Fruit fly (Drosophila melanogaster) whole organism, prepupa: ENCODE results near the gene Clic.

Experiments used
- CG10631 ChIP-seq: fragments of 200-800 bp; sonication (Bioruptor generic); optimal IDR thresholded peaks from 2 replicates; lab custom pipeline; 2016; ENCODE audit warnings: missing biosample characterization, missing genetic modification characterization
- CG11762 ChIP-seq: fragments of 200-800 bp; sonication (Bioruptor generic); optimal IDR thresholded peaks from 3 replicates; lab custom pipeline; 2016; ENCODE audit warnings: missing biosample characterization, missing genetic modification characterization; ENCODE audit not compliant: insufficient read depth
- CG11902 ChIP-seq: fragments of 200-800 bp; sonication (Bioruptor generic); optimal IDR thresholded peaks from 3 replicates; lab custom pipeline; 2016; ENCODE audit warnings: missing biosample characterization, missing genetic modification characterization
- CG15336 ChIP-seq: fragments of 200-800 bp; sonication (Bioruptor generic); IDR thresholded peaks from 2 replicates; pipeline ENCODE4 v1.3.6; 2022; ENCODE audit warnings: missing biosample characterization, missing genetic modification characterization
- CG1621 ChIP-seq: fragments of 200-800 bp; sonication (Bioruptor generic); optimal IDR thresholded peaks from 3 replicates; lab custom pipeline; 2018; ENCODE audit warnings: missing biosample characterization, mild to moderate bottlenecking, missing genetic modification characterization
- CG3032 ChIP-seq: fragments of 200-800 bp; optimal IDR thresholded peaks from 2 replicates; lab custom pipeline; 2019; ENCODE audit warnings: missing biosample characterization, mild to moderate bottlenecking, missing genetic modification characterization, moderate library complexity
- CG32006 ChIP-seq: fragments of 200-800 bp; sonication (Bioruptor generic); optimal IDR thresholded peaks from 3 replicates; lab custom pipeline; 2017; ENCODE audit warnings: missing biosample characterization, mild to moderate bottlenecking, missing genetic modification characterization
- CG34406 ChIP-seq: fragments of 200-800 bp; sonication (Bioruptor generic); optimal IDR thresholded peaks from 3 replicates; lab custom pipeline; 2016; ENCODE audit warnings: missing biosample characterization, missing genetic modification characterization
- CG6163 ChIP-seq: fragments of 200-800 bp; sonication (Bioruptor generic); IDR thresholded peaks from 3 replicates; pipeline ENCODE4 v1.3.6; 2022; ENCODE audit warnings: missing biosample characterization, missing genetic modification characterization
- CG7368 ChIP-seq: fragments of 200-800 bp; sonication (Bioruptor generic); optimal IDR thresholded peaks from 3 replicates; lab custom pipeline; 2016; ENCODE audit warnings: missing biosample characterization, missing genetic modification characterization
- CG8319 ChIP-seq: fragments of 200-800 bp; sonication (Bioruptor generic); optimal IDR thresholded peaks from 3 replicates; lab custom pipeline; 2016; ENCODE audit warnings: missing biosample characterization, missing genetic modification characterization
- Eip78C ChIP-seq: fragments of 200-800 bp; sonication (Bioruptor generic); peaks from one replicate; lab custom pipeline; 2016; ENCODE audit warnings: missing biosample characterization, missing genetic modification characterization
- Eip93F ChIP-seq: fragments of 200-800 bp; sonication (Bioruptor generic); optimal IDR thresholded peaks from 2 replicates; lab custom pipeline; 2016; ENCODE audit warnings: missing biosample characterization, mild to moderate bottlenecking, missing genetic modification characterization
- Gug ChIP-seq: fragments of 200-800 bp; sonication (Bioruptor generic); IDR thresholded peaks from 2 replicates; pipeline ENCODE4 v1.3.6; 2022; ENCODE audit warnings: missing biosample characterization, missing genetic modification characterization
- Hr39 ChIP-seq: fragments of 200-800 bp; sonication (Bioruptor generic); optimal IDR thresholded peaks from 2 replicates; lab custom pipeline; 2016; ENCODE audit warnings: missing biosample characterization, missing genetic modification characterization
- Hr4 ChIP-seq: fragments of 200-800 bp; sonication (Bioruptor generic); optimal IDR thresholded peaks from 3 replicates; lab custom pipeline; 2016; ENCODE audit warnings: missing biosample characterization, missing genetic modification characterization
- OdsH ChIP-seq: fragments of 200-800 bp; sonication (Bioruptor generic); optimal IDR thresholded peaks from 3 replicates; lab custom pipeline; 2016; ENCODE audit warnings: missing biosample characterization, missing genetic modification characterization
- Sox102F ChIP-seq: fragments of 200-800 bp; sonication (Bioruptor generic); optimal IDR thresholded peaks from 2 replicates; lab custom pipeline; 2016; ENCODE audit warnings: missing biosample characterization, mild to moderate bottlenecking, missing genetic modification characterization
- Sox14 ChIP-seq: fragments of 200-800 bp; sonication (Bioruptor generic); optimal IDR thresholded peaks from 3 replicates; lab custom pipeline; 2016; ENCODE audit warnings: missing biosample characterization, missing genetic modification characterization
- achi ChIP-seq: fragments of 200-800 bp; sonication (Bioruptor generic); optimal IDR thresholded peaks from 3 replicates; lab custom pipeline; 2016; ENCODE audit warnings: missing biosample characterization, missing genetic modification characterization
- acj6 ChIP-seq: fragments of 200-800 bp; sonication (Bioruptor generic); optimal IDR thresholded peaks from 3 replicates; lab custom pipeline; 2016; ENCODE audit warnings: missing biosample characterization, missing genetic modification characterization
- cyc ChIP-seq: fragments of 200-800 bp; sonication (Bioruptor generic); optimal IDR thresholded peaks from 3 replicates; lab custom pipeline; 2016; ENCODE audit warnings: missing biosample characterization, missing genetic modification characterization
- dsx ChIP-seq: fragments of 200-800 bp; optimal IDR thresholded peaks from 3 replicates; lab custom pipeline; 2019; ENCODE audit warnings: missing biosample characterization, mild to moderate bottlenecking, missing genetic modification characterization, moderate library complexity; ENCODE audit not compliant: poor library complexity, severe bottlenecking
- fd59A ChIP-seq: fragments of 200-800 bp; sonication (Bioruptor generic); optimal IDR thresholded peaks from 2 replicates; lab custom pipeline; 2017; ENCODE audit warnings: missing biosample characterization, mild to moderate bottlenecking, missing genetic modification characterization, missing genetic modification reagents
- fkh ChIP-seq: fragments of 200-800 bp; sonication (Bioruptor generic); optimal IDR thresholded peaks from 3 replicates; lab custom pipeline; 2017; ENCODE audit warnings: missing biosample characterization, mild to moderate bottlenecking, missing genetic modification characterization, moderate library complexity
- lz ChIP-seq: fragments of 200-800 bp; sonication (Bioruptor generic); optimal IDR thresholded peaks from 3 replicates; lab custom pipeline; 2016; ENCODE audit warnings: missing biosample characterization, missing genetic modification characterization
- net ChIP-seq: fragments of 200-800 bp; sonication (Bioruptor generic); optimal IDR thresholded peaks from 3 replicates; lab custom pipeline; 2016; ENCODE audit warnings: missing biosample characterization, missing genetic modification characterization
- pdm3 ChIP-seq: fragments of 200-800 bp; sonication (Bioruptor generic); optimal IDR thresholded peaks from 3 replicates; lab custom pipeline; 2016; ENCODE audit warnings: missing biosample characterization, missing genetic modification characterization
- salr ChIP-seq, 2 experiments: fragments of 200-800 bp; sonication (Bioruptor generic); optimal IDR thresholded peaks; 3 replicates each; lab custom pipeline; 2016 to 2018; ENCODE audit warnings: missing biosample characterization in 2 of 2, missing genetic modification characterization in 2 of 2, mild to moderate bottlenecking in 1 of 2
- spab ChIP-seq: fragments of 200-800 bp; sonication (Bioruptor generic); optimal IDR thresholded peaks from 2 replicates; lab custom pipeline; 2017; ENCODE audit warnings: missing biosample characterization, mild to moderate bottlenecking, missing genetic modification characterization, missing genetic modification reagents
- ss ChIP-seq, 2 experiments: fragments of 200-800 bp; sonication (Bioruptor generic); optimal IDR thresholded peaks; 2 replicates in 1 of 2; 3 replicates in 1 of 2; lab custom pipeline; 2017 to 2018; ENCODE audit warnings: mild to moderate bottlenecking in 2 of 2, missing biosample characterization in 2 of 2, missing genetic modification characterization in 2 of 2, moderate library complexity in 1 of 2
- svp ChIP-seq: fragments of 200-800 bp; sonication (Bioruptor generic); peaks from one replicate; lab custom pipeline; 2016; ENCODE audit warnings: missing biosample characterization, missing genetic modification characterization
- topi ChIP-seq: fragments of 200-800 bp; sonication (Bioruptor generic); optimal IDR thresholded peaks from 3 replicates; lab custom pipeline; 2016; ENCODE audit warnings: missing biosample characterization, missing genetic modification characterization

The Clic gene

DNA sequence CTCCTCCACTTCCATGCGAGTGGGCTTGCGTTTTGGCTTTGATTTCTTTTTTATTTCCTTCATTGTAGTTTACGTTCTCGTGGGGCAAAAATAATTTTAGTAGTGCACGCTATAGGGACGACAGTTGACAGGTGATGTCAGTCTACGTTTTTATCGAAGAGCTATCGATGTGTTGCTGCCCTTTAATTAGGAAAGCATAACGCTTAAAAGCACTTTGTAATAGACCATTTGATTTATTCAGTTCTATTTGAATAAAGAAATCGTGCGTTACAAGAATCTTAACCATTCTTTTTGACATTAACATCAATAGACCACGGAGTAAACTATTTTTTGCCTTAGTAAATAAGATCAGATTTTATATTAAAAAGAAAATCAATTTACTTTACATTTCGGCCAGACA is 31.1 kb downstream of the Clic start, which contains the start of gene CG10993:
CG10993 (minus strand) TSS at position 101 of the 400 bp plus-strand sequence.
- no peak for TF ChIP-seq CG6163 (GFP tag; lab: Robert Waterston, UW)
- no peak for TF ChIP-seq CG11902 (GFP tag; lab: Kevin White, UChicago)
- no peak for TF ChIP-seq CG11762 (GFP tag; lab: Kevin White, UChicago)

DNA sequence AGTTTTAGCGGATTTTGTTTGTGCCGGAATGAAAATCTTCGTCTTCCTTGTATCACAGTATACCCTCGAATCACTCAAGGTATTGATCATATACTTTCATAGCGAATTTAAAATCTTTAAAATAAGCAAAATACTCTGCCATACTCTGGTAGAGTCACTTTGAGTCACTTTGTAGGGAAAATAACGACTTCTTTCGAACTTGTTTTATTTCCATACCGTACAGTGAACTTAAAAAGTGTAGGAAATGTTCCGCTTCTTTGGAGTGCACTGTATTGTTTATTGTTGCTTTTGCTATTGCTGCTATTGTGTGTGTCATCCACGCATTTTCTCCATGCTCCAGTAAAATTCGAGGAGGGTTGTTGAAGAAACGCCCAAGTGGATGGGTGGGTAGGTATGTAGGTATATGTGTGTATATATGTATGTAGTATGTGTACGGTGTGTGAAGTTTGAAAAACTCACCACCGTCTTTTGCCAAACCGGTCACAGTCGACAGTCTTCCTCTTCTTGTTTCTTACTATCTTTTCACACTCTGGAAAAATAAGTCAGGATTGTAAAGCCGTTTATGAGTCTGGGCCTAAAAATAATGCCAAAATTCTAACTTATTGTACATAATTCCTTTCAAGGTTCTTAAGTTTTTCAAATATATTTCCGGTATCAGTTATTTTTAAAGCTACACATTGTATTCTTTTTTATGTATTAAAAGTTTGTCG is 33.0 kb downstream of the Clic start:
- TF ChIP-seq CG10631 = peak; percentile 39
- TF ChIP-seq Gug (GFP tag; lab: Robert Waterston, UW) = 0 out of 2 replicates have a peak, but pooled peaks have one; percentile 7
- TF ChIP-seq cyc (GFP tag; lab: Kevin White, UChicago) = peak; percentile 2
- no peak for TF ChIP-seq CG34406 (GFP tag; lab: Kevin White, UChicago)
- TF ChIP-seq topi (GFP tag; lab: Kevin White, UChicago) = no peak
- peak; percentile 18 for TF ChIP-seq fd59A (GFP tag; lab: Kevin White, UChicago)
- TF ChIP-seq spab = no peak
- TF ChIP-seq Eip78C (GFP tag; lab: Kevin White, UChicago) = peak; percentile 37
- peak in 1 of 2 experiments; percentile 9 for TF ChIP-seq ss (GFP tag; optimal IDR thresholded peaks at IDR 0.05; lab: Kevin White, UChicago)
- TF ChIP-seq Sox14 (GFP tag; lab: Kevin White, UChicago) = no peak
- TF ChIP-seq CG11902 (GFP tag; lab: Kevin White, UChicago) = no peak
- TF ChIP-seq Sox102F (GFP tag; lab: Kevin White, UChicago) = peak; percentile 8
- peak; percentile 14 for TF ChIP-seq pdm3 (GFP tag; lab: Kevin White, UChicago)
- TF ChIP-seq CG11762 (GFP tag; lab: Kevin White, UChicago) = no peak
- no peak for TF ChIP-seq net (GFP tag; lab: Kevin White, UChicago)
- peak; percentile 1 for TF ChIP-seq acj6 (GFP tag; lab: Kevin White, UChicago)
- TF ChIP-seq svp (GFP tag; lab: Kevin White, UChicago) = peak; percentile 58
- peak; percentile 36 for TF ChIP-seq CG3032 (tag; lab: Kevin White, UChicago)
- peak in 1 of 2 experiments; percentile 23 for TF ChIP-seq salr (GFP tag; optimal IDR thresholded peaks at IDR 0.05; lab: Kevin White, UChicago)
- no peak for TF ChIP-seq OdsH (GFP tag; lab: Kevin White, UChicago)
- TF ChIP-seq Hr4 (GFP tag; lab: Kevin White, UChicago) = peak; percentile 23
- TF ChIP-seq dsx = no peak
- TF ChIP-seq CG15336 (GFP tag; lab: Robert Waterston, UW) = no peak
- 0 out of 3 replicates have a peak, but pooled peaks have one; percentile 32 for TF ChIP-seq CG6163 (GFP tag; lab: Robert Waterston, UW)
- TF ChIP-seq achi = no peak
- peak; percentile 13 for TF ChIP-seq CG7368 (GFP tag; lab: Kevin White, UChicago)
- peak; percentile 22 for TF ChIP-seq CG32006 (GFP tag; lab: Kevin White, UChicago)

DNA sequence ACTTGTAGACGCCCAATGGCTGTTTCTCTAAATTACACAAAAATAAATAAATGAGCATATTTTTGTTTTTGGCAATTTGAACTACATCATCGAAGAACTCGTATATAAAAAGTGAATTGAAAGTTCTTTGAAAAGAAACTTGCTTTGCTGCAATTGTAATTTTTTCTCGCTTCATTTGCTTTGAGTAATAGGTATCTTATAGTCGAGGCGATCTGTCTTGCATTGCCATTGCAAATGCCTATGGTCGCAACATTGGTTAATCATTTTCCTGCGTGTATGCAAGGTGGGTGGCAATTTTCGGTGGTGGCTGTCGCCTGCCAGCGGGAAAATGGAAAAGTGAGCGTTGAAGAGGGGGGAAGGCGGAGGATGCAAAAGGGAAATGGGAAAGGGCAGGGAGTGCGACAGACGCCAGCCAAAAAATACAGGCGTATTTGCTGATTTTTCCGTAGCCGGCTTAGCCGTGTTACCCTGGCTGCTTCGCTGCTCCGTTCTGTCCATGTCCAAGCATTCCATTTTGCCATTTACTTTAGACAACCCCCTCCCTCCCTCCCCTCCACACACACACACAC is 34.7 kb downstream of the Clic start:
- no peak for TF ChIP-seq Hr39
- TF ChIP-seq acj6 (GFP tag; lab: Kevin White, UChicago) = no peak
- no peak for TF ChIP-seq fkh (GFP tag; lab: Kevin White, UChicago)
- TF ChIP-seq Eip93F = no peak
- no peak for TF ChIP-seq Gug (GFP tag; lab: Robert Waterston, UW)
- TF ChIP-seq CG11902 (GFP tag; lab: Kevin White, UChicago) = no peak
- TF ChIP-seq CG3032 (tag; lab: Kevin White, UChicago) = no peak
- TF ChIP-seq lz (GFP tag; lab: Kevin White, UChicago) = no peak
- TF ChIP-seq CG1621 (tag; lab: Kevin White, UChicago) = no peak
- no peak for TF ChIP-seq CG8319 (GFP tag; lab: Kevin White, UChicago)
